Fruit fly (Drosophila melanogaster) whole organism, embryonic: ENCODE data around the gene Sc2.

Source experiments
- Abd-B ChIP-seq: fragments of 200-800 bp; sonication (Bioruptor generic); optimal IDR thresholded peaks from 2 replicates; lab custom pipeline; 2018; ENCODE audit warnings: missing biosample characterization, mild to moderate bottlenecking, missing genetic modification characterization, moderate library complexity
- Antp ChIP-seq: fragments of 200-800 bp; sonication (Bioruptor generic); optimal IDR thresholded peaks from 3 replicates; lab custom pipeline; 2016; ENCODE audit warnings: missing biosample characterization, missing genetic modification characterization
- Asciz ChIP-seq: fragments of 200-800 bp; sonication (Bioruptor generic); optimal IDR thresholded peaks from 2 replicates; lab custom pipeline; 2017; ENCODE audit warnings: missing biosample characterization, mild to moderate bottlenecking, missing genetic modification characterization, missing genetic modification reagents
- Bgb ChIP-seq: fragments of 200-800 bp; sonication (Bioruptor generic); IDR thresholded peaks from 2 replicates; pipeline ENCODE4 v1.3.6; 2022; ENCODE audit warnings: missing biosample characterization, missing genetic modification characterization; ENCODE audit not compliant: partially characterized antibody
- CG10209 ChIP-seq: fragments of 200-800 bp; sonication (Bioruptor generic); optimal IDR thresholded peaks from 3 replicates; lab custom pipeline; 2017; ENCODE audit warnings: missing biosample characterization, mild to moderate bottlenecking, missing genetic modification characterization, missing genetic modification reagents
- CG10321 ChIP-seq: fragments of 200-800 bp; sonication (Bioruptor generic); IDR thresholded peaks from 2 replicates; pipeline ENCODE4 v1.3.6; 2022; ENCODE audit warnings: missing biosample characterization, missing genetic modification characterization
- CG10959 ChIP-seq: fragments of 200-800 bp; sonication (Bioruptor generic); IDR thresholded peaks from 2 replicates; pipeline ENCODE4 v1.3.6; 2022; ENCODE audit warnings: missing biosample characterization, missing genetic modification characterization
- CG11085 ChIP-seq: fragments of 200-800 bp; sonication (Bioruptor generic); IDR thresholded peaks from 2 replicates; pipeline ENCODE4 v1.3.6; 2022; ENCODE audit warnings: missing biosample characterization, missing genetic modification characterization
- CG11093 ChIP-seq: fragments of 200-800 bp; sonication (Bioruptor generic); IDR thresholded peaks from 3 replicates; pipeline ENCODE4 v1.3.6; 2022; ENCODE audit warnings: missing biosample characterization, missing genetic modification characterization
- CG14860 ChIP-seq: fragments of 200-800 bp; sonication (Bioruptor generic); IDR thresholded peaks from 3 replicates; pipeline ENCODE4 v1.3.6; 2022; ENCODE audit warnings: missing biosample characterization, missing genetic modification characterization; ENCODE audit not compliant: partially characterized antibody
- CG1832 ChIP-seq: fragments of 200-800 bp; sonication (Bioruptor generic); optimal IDR thresholded peaks from 2 replicates; lab custom pipeline; 2017; ENCODE audit warnings: missing biosample characterization, mild to moderate bottlenecking, missing genetic modification characterization, inconsistent platforms
- CG3065 ChIP-seq: fragments of 200-800 bp; sonication (Bioruptor generic); optimal IDR thresholded peaks from 2 replicates; lab custom pipeline; 2016; ENCODE audit warnings: missing biosample characterization, missing genetic modification characterization
- CG32772 ChIP-seq: fragments of 200-800 bp; sonication (Bioruptor generic); IDR thresholded peaks from 2 replicates; pipeline ENCODE4 v1.3.6; 2022; ENCODE audit warnings: missing biosample characterization, missing genetic modification characterization
- CG3847 ChIP-seq: fragments of 200-800 bp; sonication (Bioruptor generic); IDR thresholded peaks from 2 replicates; pipeline ENCODE4 v1.3.6; 2022; ENCODE audit warnings: missing biosample characterization, missing genetic modification characterization
- CG4707 ChIP-seq: fragments of 200-800 bp; sonication (Bioruptor generic); optimal IDR thresholded peaks from 2 replicates; lab custom pipeline; 2018; ENCODE audit warnings: missing biosample characterization, mild to moderate bottlenecking, missing genetic modification characterization, moderate library complexity
- CG5180 ChIP-seq: fragments of 200-800 bp; sonication (Bioruptor generic); optimal IDR thresholded peaks from 3 replicates; lab custom pipeline; 2017; ENCODE audit warnings: missing biosample characterization, missing genetic modification characterization, mild to moderate bottlenecking, moderate library complexity, missing genetic modification reagents
- CG6272 ChIP-seq: fragments of 200-800 bp; sonication (Bioruptor generic); IDR thresholded peaks from 2 replicates; pipeline ENCODE4 v1.3.6; 2022; ENCODE audit warnings: missing biosample characterization, missing genetic modification characterization
- CG6765 ChIP-seq: fragments of 200-800 bp; sonication (Bioruptor generic); optimal IDR thresholded peaks from 3 replicates; lab custom pipeline; 2017; ENCODE audit warnings: missing biosample characterization, mild to moderate bottlenecking, missing genetic modification characterization
- CG9727 ChIP-seq: fragments of 200-800 bp; sonication (Bioruptor generic); optimal IDR thresholded peaks from 3 replicates; lab custom pipeline; 2017; ENCODE audit warnings: missing biosample characterization, mild to moderate bottlenecking, missing genetic modification characterization
- CrebB ChIP-seq: fragments of 200-800 bp; sonication (Bioruptor generic); optimal IDR thresholded peaks from 3 replicates; lab custom pipeline; 2018; ENCODE audit warnings: missing biosample characterization, mild to moderate bottlenecking, missing genetic modification characterization
- Doc3 ChIP-seq: fragments of 200-800 bp; sonication (Bioruptor generic); IDR thresholded peaks from 3 replicates; pipeline ENCODE4 v1.3.6; 2022; ENCODE audit warnings: missing biosample characterization, missing genetic modification characterization; ENCODE audit not compliant: partially characterized antibody
- Dp ChIP-seq: fragments of 200-800 bp; sonication (Bioruptor generic); optimal IDR thresholded peaks from 2 replicates; lab custom pipeline; 2018; ENCODE audit warnings: missing biosample characterization, mild to moderate bottlenecking, missing genetic modification characterization, moderate library complexity
- ERR ChIP-seq: fragments of 200-800 bp; sonication (Bioruptor generic); optimal IDR thresholded peaks from 2 replicates; lab custom pipeline; 2016; ENCODE audit warnings: missing biosample characterization, missing genetic modification characterization
- Eip74EF ChIP-seq, 2 experiments: fragments of 200-800 bp in 1 of 2; fragments of >200 bp in 1 of 2; sonication (Bioruptor generic) in 1 of 2; optimal IDR thresholded peaks; 2 replicates each; lab custom pipeline; 2017 to 2019; ENCODE audit warnings: missing biosample characterization in 2 of 2, missing genetic modification characterization in 2 of 2, mild to moderate bottlenecking in 1 of 2, moderate library complexity in 1 of 2
- Fer3 ChIP-seq: fragments of 200-800 bp; sonication (Bioruptor generic); optimal IDR thresholded peaks from 2 replicates; lab custom pipeline; 2018; ENCODE audit warnings: missing biosample characterization, mild to moderate bottlenecking, missing genetic modification characterization, moderate library complexity
- H15 ChIP-seq: fragments of 200-800 bp; sonication (Bioruptor generic); IDR thresholded peaks from 3 replicates; pipeline ENCODE4 v1.3.6; 2022; ENCODE audit warnings: missing biosample characterization, missing genetic modification characterization
- Hand ChIP-seq: fragments of 200-800 bp; sonication (Bioruptor generic); optimal IDR thresholded peaks from 2 replicates; lab custom pipeline; 2017; ENCODE audit warnings: mild to moderate bottlenecking, missing biosample characterization, missing genetic modification reagents, missing genetic modification characterization
- Hr3 ChIP-seq: fragments of 200-800 bp; sonication (Bioruptor generic); optimal IDR thresholded peaks from 3 replicates; lab custom pipeline; 2016; ENCODE audit warnings: missing biosample characterization, missing genetic modification characterization
- Kr ChIP-seq: fragments of 200-800 bp; sonication (Bioruptor generic); optimal IDR thresholded peaks from 2 replicates; lab custom pipeline; 2017; ENCODE audit warnings: missing biosample characterization, mild to moderate bottlenecking, missing genetic modification characterization
- Lpt ChIP-seq: fragments of >200 bp; optimal IDR thresholded peaks from 2 replicates; lab custom pipeline; 2018; ENCODE audit warnings: missing biosample characterization, missing genetic modification characterization
- MTF-1 ChIP-seq: fragments of 200-800 bp; sonication (Bioruptor generic); optimal IDR thresholded peaks from 2 replicates; lab custom pipeline; 2018; ENCODE audit warnings: missing biosample characterization, mild to moderate bottlenecking, missing genetic modification characterization, borderline replicate concordance
- Med ChIP-seq: fragments of 200-800 bp; sonication (Bioruptor generic); peaks from one replicate; lab custom pipeline; 2016; ENCODE audit warnings: missing biosample characterization, missing genetic modification characterization, mild to moderate bottlenecking, inconsistent platforms, moderate library complexity
- Mes4 ChIP-seq: fragments of 200-800 bp; sonication (Bioruptor generic); optimal IDR thresholded peaks from 2 replicates; lab custom pipeline; 2016; ENCODE audit warnings: missing biosample characterization, missing genetic modification characterization
- Nf-YA ChIP-seq: fragments of 200-800 bp; sonication (Bioruptor generic); IDR thresholded peaks from 2 replicates; pipeline ENCODE4 v1.3.6; 2022; ENCODE audit warnings: missing biosample characterization, missing genetic modification characterization
- Pdp1 ChIP-seq, 2 experiments: fragments of 200-800 bp; sonication (Bioruptor generic); optimal IDR thresholded peaks; 3 replicates each; lab custom pipeline; 2016; ENCODE audit warnings: missing biosample characterization in 2 of 2, missing genetic modification characterization in 2 of 2, mild to moderate bottlenecking in 1 of 2, moderate library complexity in 1 of 2
- bigmax ChIP-seq: fragments of 200-800 bp; sonication (Bioruptor generic); optimal IDR thresholded peaks from 2 replicates; lab custom pipeline; 2018; ENCODE audit warnings: missing biosample characterization, mild to moderate bottlenecking, missing genetic modification characterization
- cad ChIP-seq: fragments of >200 bp; optimal IDR thresholded peaks from 2 replicates; lab custom pipeline; 2017; ENCODE audit warnings: missing biosample characterization, missing genetic modification characterization
- corto ChIP-seq: fragments of 200-800 bp; sonication (Bioruptor generic); optimal IDR thresholded peaks from 2 replicates; lab custom pipeline; 2016; ENCODE audit warnings: missing biosample characterization, mild to moderate bottlenecking, missing genetic modification characterization, moderate library complexity
- cwo ChIP-seq: fragments of 200-800 bp; sonication (Bioruptor generic); optimal IDR thresholded peaks from 3 replicates; lab custom pipeline; 2017; ENCODE audit warnings: missing biosample characterization, missing genetic modification characterization, mild to moderate bottlenecking, moderate library complexity, missing genetic modification reagents
- fru ChIP-seq: fragments of >200 bp; optimal IDR thresholded peaks from 2 replicates; lab custom pipeline; 2017
- lbe ChIP-seq: fragments of 200-800 bp; sonication (Bioruptor generic); optimal IDR thresholded peaks from 2 replicates; lab custom pipeline; 2016; ENCODE audit warnings: missing biosample characterization, mild to moderate bottlenecking, missing genetic modification characterization
- lola ChIP-seq, 3 experiments: fragments of >200 bp in 2 of 3; fragments of 200-800 bp in 1 of 3; sonication (Bioruptor generic) in 1 of 3; optimal IDR thresholded peaks; 2 replicates each; lab custom pipeline; 2017 to 2019; ENCODE audit warnings: missing biosample characterization in 3 of 3, missing genetic modification characterization in 3 of 3, mild to moderate bottlenecking in 1 of 3, moderate library complexity in 1 of 3
- pan ChIP-seq, 4 experiments: fragments of >200 bp in 3 of 4; fragments of 200-800 bp in 1 of 4; sonication (Bioruptor generic) in 1 of 4; optimal IDR thresholded peaks in 3 of 4; IDR thresholded peaks in 1 of 4; 2 replicates each; pipeline versions ENCODE4 v1.3.6 to Lab custom; 2017 to 2022; ENCODE audit warnings: missing biosample characterization in 2 of 4, missing genetic modification characterization in 2 of 4, mixed read lengths in 1 of 4
- peb ChIP-seq: fragments of 200-800 bp; sonication (Bioruptor generic); IDR thresholded peaks from 2 replicates; pipeline ENCODE4 v1.3.6; 2022; ENCODE audit warnings: missing biosample characterization, missing genetic modification characterization
- pho ChIP-seq: fragments of 200-800 bp; sonication (Bioruptor generic); optimal IDR thresholded peaks from 2 replicates; lab custom pipeline; 2016; ENCODE audit warnings: missing biosample characterization, missing genetic modification characterization
- rib ChIP-seq: fragments of 200-800 bp; sonication (Bioruptor generic); IDR thresholded peaks from 2 replicates; pipeline ENCODE4 v1.3.6; 2022; ENCODE audit warnings: missing biosample characterization, missing genetic modification characterization
- schlank ChIP-seq: fragments of 200-800 bp; sonication (Bioruptor generic); optimal IDR thresholded peaks from 2 replicates; lab custom pipeline; 2018; ENCODE audit warnings: missing biosample characterization, mild to moderate bottlenecking, missing genetic modification characterization
- sima ChIP-seq: fragments of 200-800 bp; sonication (Bioruptor generic); optimal IDR thresholded peaks from 2 replicates; lab custom pipeline; 2016; ENCODE audit warnings: missing biosample characterization, missing genetic modification characterization
- sr ChIP-seq: fragments of 200-800 bp; sonication (Bioruptor generic); IDR thresholded peaks from 3 replicates; pipeline ENCODE4 v1.3.6; 2022; ENCODE audit warnings: missing biosample characterization, missing genetic modification characterization
- tll ChIP-seq, 2 experiments: fragments of 200-800 bp in 1 of 2; fragments of >200 bp in 1 of 2; sonication (Bioruptor generic) in 1 of 2; optimal IDR thresholded peaks; 2 replicates each; lab custom pipeline; 2017 to 2019; ENCODE audit warnings: missing biosample characterization in 2 of 2, missing genetic modification characterization in 2 of 2, mild to moderate bottlenecking in 1 of 2, moderate library complexity in 1 of 2

Gene Sc2

dm6 chr3L:3952468-3952867, 49.2 kb downstream of the Sc2 start, which contains the start of gene CG14984 (continued):
- TF ChIP-seq CG11093 (GFP tag; lab: Robert Waterston, UW) (no peak), CG11085 (GFP tag; lab: Robert Waterston, UW) (no peak), fru (lab: Kevin White, UChicago) (no peak), schlank (tag; lab: Kevin White, UChicago) (no peak), CG1832 (GFP tag; lab: Kevin White, UChicago) (no peak), CG10321 (GFP tag; lab: Robert Waterston, UW) (no peak), CG6272 (GFP tag; lab: Robert Waterston, UW) (0 out of 2 replicates have a peak, but pooled peaks have one; percentile 13), Antp (peak; percentile 0), CG14860 (GFP tag; lab: Robert Waterston, UW) (no peak), cad (GFP tag; lab: Kevin White, UChicago) (no peak), sima (GFP tag; lab: Kevin White, UChicago) (no peak), Pdp1 (GFP tag; optimal IDR thresholded peaks at IDR 0.05; lab: Kevin White, UChicago) (peak in 1 of 2 experiments; percentile 16), Mes4 (GFP tag; lab: Kevin White, UChicago) (no peak), bigmax (GFP tag; lab: Kevin White, UChicago) (no peak), CG3065 (GFP tag; lab: Kevin White, UChicago) (no peak), CrebB (tag; lab: Kevin White, UChicago) (no peak), CG10959 (GFP tag; lab: Robert Waterston, UW) (no peak), rib (GFP tag; lab: Robert Waterston, UW) (no peak), CG10209 (no peak), Fer3 (tag; lab: Kevin White, UChicago) (peak; percentile 63), Hr3 (GFP tag; lab: Kevin White, UChicago) (no peak), CG3847 (GFP tag; lab: Robert Waterston, UW) (peak; percentile 45; the same call in 1 of the 2 replicates), Eip74EF (GFP tag; optimal IDR thresholded peaks at IDR 0.05; lab: Kevin White, UChicago) (no peak), Lpt (GFP tag; lab: Kevin White, UChicago) (no peak), CG6765 (peak; percentile 37), Med (peak; percentile 86), Doc3 (no peak), Dp (GFP tag; lab: Kevin White, UChicago) (no peak), lola (GFP tag; optimal IDR thresholded peaks at IDR 0.05; lab: Kevin White, UChicago) (no peak), sr (no peak), Hand (GFP tag; lab: Kevin White, UChicago) (no peak), pan (optimal IDR thresholded peaks at IDR 0.05; lab: Kevin White, UChicago) (no peak), pan (GFP tag; optimal IDR thresholded peaks at IDR 0.05 in 1 of 2, IDR thresholded peaks at IDR 0.05 in 1 of 2) (peak in 1 of 2 experiments; percentile 20), Bgb (GFP tag; lab: Robert Waterston, UW) (no peak), cwo (GFP tag; lab: Kevin White, UChicago) (peak; percentile 63), MTF-1 (GFP tag; lab: Kevin White, UChicago) (no peak), tll (GFP tag; optimal IDR thresholded peaks at IDR 0.05; lab: Kevin White, UChicago) (no peak), CG5180 (GFP tag; lab: Kevin White, UChicago) (no peak), pho (GFP tag; lab: Kevin White, UChicago) (peak; percentile 28), H15 (GFP tag; lab: Robert Waterston, UW) (no peak), corto (GFP tag; lab: Kevin White, UChicago) (no peak), CG9727 (GFP tag; lab: Kevin White, UChicago) (peak; percentile 13), Nf-YA (GFP tag; lab: Robert Waterston, UW) (no peak), Asciz (GFP tag; lab: Kevin White, UChicago) (no peak), Kr (GFP tag; lab: Kevin White, UChicago) (no peak), Abd-B (GFP tag; lab: Kevin White, UChicago) (no peak), CG4707 (GFP tag; lab: Kevin White, UChicago) (no peak), peb (GFP tag; lab: Robert Waterston, UW) (no peak), CG32772 (peak; percentile 46; the same call in 1 of the 2 replicates), ERR (GFP tag; lab: Kevin White, UChicago) (peak; percentile 1), lbe (GFP tag; lab: Kevin White, UChicago) (peak; percentile 67)
